In genomic region chr3L:17532197-17532596, dm6 we compare ENCODE assay signal across 4 fruit fly cellular contexts.
TF ChIP-seq lines count a peak whose summit lies in the region.

No protein-coding gene starts in this region.

- no peak for TF ChIP-seq CTCF in whole organism, embryonic (GFP tag; optimal IDR thresholded peaks at IDR 0.05; lab: Kevin White, UChicago)

TF ChIP-seq in whole organism, adult, 20 proteins besides CTCF, POLR2A, EP300 and RAD21:
- TF ChIP-seq kay (GFP tag; lab: Kevin White, UChicago; ENCODE audit: borderline replicate concordance): peak; percentile 61
- no peak for TF ChIP-seq CG12768 (GFP tag; optimal IDR thresholded peaks at IDR 0.05; lab: Kevin White, UChicago)
TF ChIP-seq in whole organism, adult: peak in this region for 1.

TF ChIP-seq in whole organism, embryonic, 481 proteins besides CTCF, POLR2A, EP300 and RAD21 (continues in another document):
- no peak; the same call in 1 of the 2 replicates for TF ChIP-seq Atf6 (GFP tag; IDR thresholded peaks at IDR 0.05; lab: Robert Waterston, UW)
- TF ChIP-seq ac (GFP tag; optimal IDR thresholded peaks at IDR 0.05; lab: Kevin White, UChicago): no peak
- no peak for TF ChIP-seq fru (optimal IDR thresholded peaks at IDR 0.05; lab: Kevin White, UChicago)
- TF ChIP-seq sr (GFP tag; IDR thresholded peaks at IDR 0.05; lab: Robert Waterston, UW): no peak
- TF ChIP-seq Optix (GFP tag; IDR thresholded peaks at IDR 0.05; lab: Robert Waterston, UW): no peak
- TF ChIP-seq CG4328 (GFP tag; optimal IDR thresholded peaks at IDR 0.05; lab: Kevin White, UChicago): no peak
- TF ChIP-seq kni (GFP tag; optimal IDR thresholded peaks at IDR 0.05; lab: Kevin White, UChicago): peak; percentile 5
- TF ChIP-seq cwo (GFP tag; optimal IDR thresholded peaks at IDR 0.05; lab: Kevin White, UChicago): peak; percentile 15
- TF ChIP-seq E2f1 (GFP tag; IDR thresholded peaks at IDR 0.05; lab: Robert Waterston, UW): 0 out of 2 replicates have a peak, but pooled peaks have one; percentile 21
- TF ChIP-seq CG10979 (tag; optimal IDR thresholded peaks at IDR 0.05; lab: Kevin White, UChicago): peak; percentile 56
- TF ChIP-seq lmd (GFP tag; IDR thresholded peaks at IDR 0.05; lab: Robert Waterston, UW): 0 out of 2 replicates have a peak, but pooled peaks have one; percentile 27
- no peak for TF ChIP-seq CG1832 (GFP tag; optimal IDR thresholded peaks at IDR 0.05; lab: Kevin White, UChicago)
- no peak for TF ChIP-seq CG13624 (GFP tag; optimal IDR thresholded peaks at IDR 0.05; lab: Kevin White, UChicago)
- TF ChIP-seq row (GFP tag; IDR thresholded peaks at IDR 0.05; lab: Robert Waterston, UW): peak; percentile 58
- TF ChIP-seq CG14710 (tag; optimal IDR thresholded peaks at IDR 0.05; lab: Kevin White, UChicago): peak; percentile 41
- TF ChIP-seq mirr (GFP tag; optimal IDR thresholded peaks at IDR 0.05; lab: Kevin White, UChicago): no peak
- TF ChIP-seq CG11085 (GFP tag; IDR thresholded peaks at IDR 0.05; lab: Robert Waterston, UW): no peak
- TF ChIP-seq CG12659 (GFP tag; optimal IDR thresholded peaks at IDR 0.05; lab: Kevin White, UChicago): no peak
- no peak for TF ChIP-seq ash1 (GFP tag; optimal IDR thresholded peaks at IDR 0.05; lab: Kevin White, UChicago)
- TF ChIP-seq Sry-δ (GFP tag; optimal IDR thresholded peaks at IDR 0.05; lab: Kevin White, UChicago): no peak
- no peak for TF ChIP-seq CG14050 (GFP tag; IDR thresholded peaks at IDR 0.05; lab: Robert Waterston, UW)
- no peak for TF ChIP-seq ind (GFP tag; optimal IDR thresholded peaks at IDR 0.05; lab: Kevin White, UChicago)
- TF ChIP-seq tll (GFP tag; optimal IDR thresholded peaks at IDR 0.05; lab: Kevin White, UChicago): no peak
- TF ChIP-seq CHES-1-like (GFP tag; optimal IDR thresholded peaks at IDR 0.05; lab: Kevin White, UChicago): no peak
- peak; percentile 78 for TF ChIP-seq Med (GFP tag; lab: Kevin White, UChicago)
- no peak for TF ChIP-seq Bdp1 (GFP tag; optimal IDR thresholded peaks at IDR 0.05; lab: Kevin White, UChicago)
- TF ChIP-seq gfzf (GFP tag; optimal IDR thresholded peaks at IDR 0.05; lab: Kevin White, UChicago): no peak
- no peak for TF ChIP-seq CG11093 (GFP tag; IDR thresholded peaks at IDR 0.05; lab: Robert Waterston, UW)
- TF ChIP-seq Dp (GFP tag; optimal IDR thresholded peaks at IDR 0.05; lab: Kevin White, UChicago): no peak
- TF ChIP-seq az2 (GFP tag; optimal IDR thresholded peaks at IDR 0.05; lab: Kevin White, UChicago): peak; percentile 38

TF ChIP-seq in whole organism, prepupa, 60 proteins besides CTCF, POLR2A, EP300 and RAD21 (continues in another document):
- no peak for TF ChIP-seq CG3919 (GFP tag; optimal IDR thresholded peaks at IDR 0.05; lab: Kevin White, UChicago)
- no peak for TF ChIP-seq CG4318 (GFP tag; optimal IDR thresholded peaks at IDR 0.05; lab: Kevin White, UChicago)
- no peak for TF ChIP-seq Eip93F (GFP tag; optimal IDR thresholded peaks at IDR 0.05; lab: Kevin White, UChicago)
- no peak for TF ChIP-seq Sox14 (GFP tag; optimal IDR thresholded peaks at IDR 0.05; lab: Kevin White, UChicago)
- TF ChIP-seq vri (GFP tag; optimal IDR thresholded peaks at IDR 0.05; lab: Kevin White, UChicago): no peak
- TF ChIP-seq CG6808 (GFP tag; optimal IDR thresholded peaks at IDR 0.05; lab: Kevin White, UChicago): no peak
- no peak for TF ChIP-seq CG8319 (GFP tag; optimal IDR thresholded peaks at IDR 0.05; lab: Kevin White, UChicago)
- TF ChIP-seq achi (GFP tag; optimal IDR thresholded peaks at IDR 0.05; lab: Kevin White, UChicago): no peak
- TF ChIP-seq pdm3 (GFP tag; optimal IDR thresholded peaks at IDR 0.05; lab: Kevin White, UChicago): no peak
- no peak for TF ChIP-seq CG6792 (GFP tag; optimal IDR thresholded peaks at IDR 0.05; lab: Kevin White, UChicago)
- TF ChIP-seq CG32006 (GFP tag; optimal IDR thresholded peaks at IDR 0.05; lab: Kevin White, UChicago): no peak
- TF ChIP-seq Hr4 (GFP tag; optimal IDR thresholded peaks at IDR 0.05; lab: Kevin White, UChicago): peak; percentile 15
- no peak for TF ChIP-seq acj6 (GFP tag; optimal IDR thresholded peaks at IDR 0.05; lab: Kevin White, UChicago)
- TF ChIP-seq CG7368 (GFP tag; optimal IDR thresholded peaks at IDR 0.05; lab: Kevin White, UChicago): no peak
- no peak for TF ChIP-seq Ets21C (GFP tag; optimal IDR thresholded peaks at IDR 0.05; lab: Kevin White, UChicago)
- no peak for TF ChIP-seq lz (GFP tag; optimal IDR thresholded peaks at IDR 0.05; lab: Kevin White, UChicago)
- TF ChIP-seq Gug (GFP tag; IDR thresholded peaks at IDR 0.05; lab: Robert Waterston, UW): no peak
- no peak for TF ChIP-seq salr (GFP tag; optimal IDR thresholded peaks at IDR 0.05; lab: Kevin White, UChicago)
- TF ChIP-seq topi (GFP tag; optimal IDR thresholded peaks at IDR 0.05; lab: Kevin White, UChicago): no peak
- no peak for TF ChIP-seq fd85E (GFP tag; optimal IDR thresholded peaks at IDR 0.05; lab: Kevin White, UChicago)
- peak; percentile 34; the same call in 1 of the 2 replicates for TF ChIP-seq CG15336 (GFP tag; IDR thresholded peaks at IDR 0.05; lab: Robert Waterston, UW)
- TF ChIP-seq CG6163 (GFP tag; IDR thresholded peaks at IDR 0.05; lab: Robert Waterston, UW): no peak
- TF ChIP-seq CG11902 (GFP tag; optimal IDR thresholded peaks at IDR 0.05; lab: Kevin White, UChicago): no peak
- TF ChIP-seq CG9139 (GFP tag; optimal IDR thresholded peaks at IDR 0.05; lab: Kevin White, UChicago): no peak
- no peak for TF ChIP-seq CG11762 (GFP tag; optimal IDR thresholded peaks at IDR 0.05; lab: Kevin White, UChicago; ENCODE audit: insufficient read depth)
- TF ChIP-seq CG8119 (GFP tag; IDR thresholded peaks at IDR 0.05; lab: Robert Waterston, UW): no peak
- no peak for TF ChIP-seq fd59A (GFP tag; optimal IDR thresholded peaks at IDR 0.05; lab: Kevin White, UChicago)
- TF ChIP-seq CG10669 (GFP tag; optimal IDR thresholded peaks at IDR 0.05; lab: Kevin White, UChicago): no peak
- TF ChIP-seq CG6854 (GFP tag; optimal IDR thresholded peaks at IDR 0.05; lab: Kevin White, UChicago): no peak
- TF ChIP-seq CG34406 (GFP tag; optimal IDR thresholded peaks at IDR 0.05; lab: Kevin White, UChicago): no peak
- TF ChIP-seq CG10631 (GFP tag; optimal IDR thresholded peaks at IDR 0.05; lab: Kevin White, UChicago): no peak
- TF ChIP-seq Eip78C (GFP tag; lab: Kevin White, UChicago): peak; percentile 33
- no peak for TF ChIP-seq Sox15 (GFP tag; optimal IDR thresholded peaks at IDR 0.05; lab: Kevin White, UChicago)
- TF ChIP-seq Met (GFP tag; optimal IDR thresholded peaks at IDR 0.05; lab: Kevin White, UChicago): peak; percentile 39

TF ChIP-seq in whole organism, wandering third instar larva, 38 proteins besides CTCF, POLR2A, EP300 and RAD21:
- peak in 1 of 2 experiments; percentile 26 for TF ChIP-seq foxo (GFP tag; optimal IDR thresholded peaks at IDR 0.05; lab: Kevin White, UChicago)
- TF ChIP-seq Hr78 (GFP tag; optimal IDR thresholded peaks at IDR 0.05; lab: Kevin White, UChicago): no peak
- peak; percentile 21 for TF ChIP-seq rgr (GFP tag; optimal IDR thresholded peaks at IDR 0.05; lab: Kevin White, UChicago)
- no peak for TF ChIP-seq sv (GFP tag; optimal IDR thresholded peaks at IDR 0.05; lab: Kevin White, UChicago)
- TF ChIP-seq usp (GFP tag; optimal IDR thresholded peaks at IDR 0.05; lab: Kevin White, UChicago): no peak
- TF ChIP-seq dmrt93B (GFP tag; optimal IDR thresholded peaks at IDR 0.05; lab: Kevin White, UChicago): no peak
- TF ChIP-seq GATAd (GFP tag; optimal IDR thresholded peaks at IDR 0.05; lab: Kevin White, UChicago): no peak
- TF ChIP-seq Vsx2 (GFP tag; optimal IDR thresholded peaks at IDR 0.05; lab: Kevin White, UChicago; ENCODE audit: partially characterized antibody): no peak
